Comparison of ENCODE assay signal across 1 fruit fly cellular context in genomic region chr2L:3555408-3556058, dm6.
TF ChIP-seq lines count a peak whose summit lies in the region.

No protein-coding gene starts in this region.

TF ChIP-seq in whole organism, embryonic, 481 proteins besides CTCF, POLR2A, EP300 and RAD21 (continued from another document):
- TF ChIP-seq CG6813 (GFP tag; optimal IDR thresholded peaks at IDR 0.05; lab: Kevin White, UChicago) (peak; percentile 42), Chrac-16 (GFP tag; optimal IDR thresholded peaks at IDR 0.05; lab: Kevin White, UChicago) (peak; percentile 15), CG4424 (GFP tag; optimal IDR thresholded peaks at IDR 0.05; lab: Kevin White, UChicago) (peak; percentile 50), sens-2 (GFP tag; IDR thresholded peaks at IDR 0.05; lab: Robert Waterston, UW) (0 out of 2 replicates have a peak, but pooled peaks have one; percentile 13), Gsc (GFP tag; IDR thresholded peaks at IDR 0.05; lab: Robert Waterston, UW) (no peak), bsh (GFP tag; optimal IDR thresholded peaks at IDR 0.05; lab: Kevin White, UChicago) (peak in 1 of 2 experiments; percentile 43), CG33557 (GFP tag; optimal IDR thresholded peaks at IDR 0.05; lab: Kevin White, UChicago) (peak; percentile 54), dmrt11E (tag; optimal IDR thresholded peaks at IDR 0.05; lab: Kevin White, UChicago) (peak; percentile 65), CG32772 (GFP tag; IDR thresholded peaks at IDR 0.05; lab: Robert Waterston, UW) (0 out of 2 replicates have a peak, but pooled peaks have one; percentile 23), pfk (GFP tag; optimal IDR thresholded peaks at IDR 0.05; lab: Kevin White, UChicago) (no peak), jumu (GFP tag; optimal IDR thresholded peaks at IDR 0.05; lab: Kevin White, UChicago) (no peak), cato (GFP tag; optimal IDR thresholded peaks at IDR 0.05; lab: Kevin White, UChicago; ENCODE audit: borderline replicate concordance) (peak; percentile 7), CG6689 (GFP tag; IDR thresholded peaks at IDR 0.05; lab: Robert Waterston, UW) (peak; percentile 59; the same call in 1 of the 2 replicates), amos (GFP tag; IDR thresholded peaks at IDR 0.05; lab: Robert Waterston, UW; ENCODE audit: partially characterized antibody) (peak; percentile 26; the same call in 1 of the 2 replicates), zfh1 (GFP tag; IDR thresholded peaks at IDR 0.05; lab: Robert Waterston, UW) (peak; percentile 58; the same call in 2 of the 3 replicates), CG8388 (GFP tag; optimal IDR thresholded peaks at IDR 0.05; lab: Kevin White, UChicago) (peak; percentile 38), CG15073 (GFP tag; optimal IDR thresholded peaks at IDR 0.05; lab: Kevin White, UChicago) (no peak), Awh (GFP tag; IDR thresholded peaks at IDR 0.05; lab: Robert Waterston, UW) (peak; percentile 43; the same call in 1 of the 2 replicates), sna (GFP tag; IDR thresholded peaks at IDR 0.05; lab: Robert Waterston, UW; ENCODE audit: partially characterized antibody) (0 out of 2 replicates have a peak, but pooled peaks have one; percentile 25), cas (GFP tag; IDR thresholded peaks at IDR 0.05; lab: Robert Waterston, UW) (no peak), gem (tag; optimal IDR thresholded peaks at IDR 0.05; lab: Kevin White, UChicago) (peak; percentile 50), CG1233 (GFP tag; optimal IDR thresholded peaks at IDR 0.05; lab: Kevin White, UChicago) (peak; percentile 27), fd96Cb (tag; optimal IDR thresholded peaks at IDR 0.05; lab: Kevin White, UChicago) (peak; percentile 7), sob (GFP tag; IDR thresholded peaks at IDR 0.05; lab: Robert Waterston, UW) (peak; percentile 58; the same call in 1 of the 2 replicates), ro (GFP tag; IDR thresholded peaks at IDR 0.05; lab: Robert Waterston, UW) (no peak), CG2202 (tag; optimal IDR thresholded peaks at IDR 0.05; lab: Kevin White, UChicago) (peak; percentile 6), D19A (tag; optimal IDR thresholded peaks at IDR 0.05; lab: Kevin White, UChicago) (peak; percentile 21), CG12391 (tag; optimal IDR thresholded peaks at IDR 0.05; lab: Kevin White, UChicago) (peak; percentile 24), CG2129 (GFP tag; IDR thresholded peaks at IDR 0.05; lab: Robert Waterston, UW; ENCODE audit: partially characterized antibody) (peak; percentile 42; the same call in 1 of the 2 replicates), Sox102F (GFP tag; optimal IDR thresholded peaks at IDR 0.05; lab: Kevin White, UChicago) (peak; percentile 23), CG16863 (GFP tag; optimal IDR thresholded peaks at IDR 0.05; lab: Kevin White, UChicago) (no peak), CG15696 (tag; optimal IDR thresholded peaks at IDR 0.05; lab: Kevin White, UChicago) (peak; percentile 79), onecut (GFP tag; IDR thresholded peaks at IDR 0.05; lab: Robert Waterston, UW) (0 out of 2 replicates have a peak, but pooled peaks have one; percentile 5), CG1024 (GFP tag; IDR thresholded peaks at IDR 0.05; lab: Robert Waterston, UW) (no peak), Dll (GFP tag; IDR thresholded peaks at IDR 0.05; lab: Robert Waterston, UW; ENCODE audit: partially characterized antibody) (peak; percentile 74), CG1603 (tag; optimal IDR thresholded peaks at IDR 0.05; lab: Kevin White, UChicago) (peak; percentile 10), unc-4 (GFP tag; IDR thresholded peaks at IDR 0.05; lab: Robert Waterston, UW; ENCODE audit: partially characterized antibody) (no peak), CG17361 (GFP tag; IDR thresholded peaks at IDR 0.05; lab: Robert Waterston, UW) (peak; percentile 19; the same call in 1 of the 3 replicates), CG6272 (GFP tag; IDR thresholded peaks at IDR 0.05; lab: Robert Waterston, UW) (peak; percentile 44; the same call in 1 of the 2 replicates), ac (GFP tag; optimal IDR thresholded peaks at IDR 0.05; lab: Kevin White, UChicago) (no peak), Blimp-1 (GFP tag; optimal IDR thresholded peaks at IDR 0.05; lab: Kevin White, UChicago) (peak; percentile 60), CG7556 (GFP tag; optimal IDR thresholded peaks at IDR 0.05; lab: Kevin White, UChicago) (no peak), HLH3B (GFP tag; IDR thresholded peaks at IDR 0.05; lab: Robert Waterston, UW) (no peak), CG3847 (GFP tag; IDR thresholded peaks at IDR 0.05; lab: Robert Waterston, UW) (no peak), CG15601 (tag; optimal IDR thresholded peaks at IDR 0.05; lab: Kevin White, UChicago) (peak; percentile 13), slbo (GFP tag; IDR thresholded peaks at IDR 0.05; lab: Robert Waterston, UW) (no peak), ara (GFP tag; IDR thresholded peaks at IDR 0.05; lab: Robert Waterston, UW) (peak; percentile 79), CG17829 (tag; optimal IDR thresholded peaks at IDR 0.05; lab: Kevin White, UChicago) (peak; percentile 37), B-H2 (GFP tag; optimal IDR thresholded peaks at IDR 0.05; lab: Kevin White, UChicago) (no peak), sens (GFP tag; lab: Kevin White, UChicago) (peak; percentile 87), Dbx (GFP tag; IDR thresholded peaks at IDR 0.05; lab: Robert Waterston, UW) (no peak), CG10979 (tag; optimal IDR thresholded peaks at IDR 0.05; lab: Kevin White, UChicago) (peak; percentile 55), Stat92E (GFP tag; optimal IDR thresholded peaks at IDR 0.05; lab: Kevin White, UChicago) (peak in 1 of 3 experiments; percentile 50), Med (GFP tag; lab: Kevin White, UChicago) (peak; percentile 50), CG7357 (GFP tag; IDR thresholded peaks at IDR 0.05; lab: Robert Waterston, UW) (0 out of 3 replicates have a peak, but pooled peaks have one; percentile 14), CG30020 (tag; optimal IDR thresholded peaks at IDR 0.05; lab: Kevin White, UChicago) (no peak), CG17328 (GFP tag; IDR thresholded peaks at IDR 0.05; lab: Robert Waterston, UW) (0 out of 2 replicates have a peak, but pooled peaks have one; percentile 34), CG16813 (GFP tag; IDR thresholded peaks at IDR 0.05; lab: Robert Waterston, UW; ENCODE audit: partially characterized antibody) (peak; percentile 59), CG13296 (GFP tag; optimal IDR thresholded peaks at IDR 0.05; lab: Kevin White, UChicago) (no peak), CG14710 (tag; optimal IDR thresholded peaks at IDR 0.05; lab: Kevin White, UChicago) (peak; percentile 57), Scr (GFP tag; IDR thresholded peaks at IDR 0.05; lab: Robert Waterston, UW; ENCODE audit: partially characterized antibody) (peak; percentile 64), CG10267 (tag; optimal IDR thresholded peaks at IDR 0.05; lab: Kevin White, UChicago) (peak; percentile 35), Hr78 (GFP tag; optimal IDR thresholded peaks at IDR 0.05; lab: Kevin White, UChicago) (peak in 1 of 2 experiments; percentile 88), Spps (tag; optimal IDR thresholded peaks at IDR 0.05; lab: Kevin White, UChicago) (peak; percentile 32), phol (tag; optimal IDR thresholded peaks at IDR 0.05; lab: Kevin White, UChicago) (peak; percentile 48), CG7839 (tag; optimal IDR thresholded peaks at IDR 0.05; lab: Kevin White, UChicago) (peak; percentile 29), BEAF-32 (GFP tag; optimal IDR thresholded peaks at IDR 0.05; lab: Kevin White, UChicago) (peak; percentile 56), usp (GFP tag; optimal IDR thresholded peaks at IDR 0.05; lab: Kevin White, UChicago) (no peak), unpg (GFP tag; optimal IDR thresholded peaks at IDR 0.05; lab: Kevin White, UChicago) (peak; percentile 12), Optix (GFP tag; IDR thresholded peaks at IDR 0.05; lab: Robert Waterston, UW) (peak; percentile 51; the same call in 1 of the 3 replicates), nmo (GFP tag; optimal IDR thresholded peaks at IDR 0.05; lab: Kevin White, UChicago) (peak; percentile 15), Oaz (GFP tag; IDR thresholded peaks at IDR 0.05; lab: Robert Waterston, UW) (no peak), vvl (GFP tag; IDR thresholded peaks at IDR 0.05; lab: Robert Waterston, UW) (0 out of 2 replicates have a peak, but pooled peaks have one; percentile 16), Hr51 (GFP tag; optimal IDR thresholded peaks at IDR 0.05; lab: Kevin White, UChicago) (no peak), CG14667 (GFP tag; IDR thresholded peaks at IDR 0.05; lab: Robert Waterston, UW) (0 out of 2 replicates have a peak, but pooled peaks have one; percentile 17), row (GFP tag; IDR thresholded peaks at IDR 0.05; lab: Robert Waterston, UW) (peak; percentile 60), psq (GFP tag; optimal IDR thresholded peaks at IDR 0.05; lab: Kevin White, UChicago) (no peak), gce (GFP tag; IDR thresholded peaks at IDR 0.05; lab: Robert Waterston, UW) (0 out of 3 replicates have a peak, but pooled peaks have one; percentile 29), CG13624 (GFP tag; optimal IDR thresholded peaks at IDR 0.05; lab: Kevin White, UChicago) (no peak), prd (optimal IDR thresholded peaks at IDR 0.05; lab: Kevin White, UChicago) (no peak), prd (GFP tag; IDR thresholded peaks at IDR 0.05; lab: Robert Waterston, UW) (peak; percentile 75), Tbp (GFP tag; optimal IDR thresholded peaks at IDR 0.05; lab: Kevin White, UChicago) (no peak), HLH4C (GFP tag; IDR thresholded peaks at IDR 0.05; lab: Robert Waterston, UW; ENCODE audit: partially characterized antibody) (no peak), Oli (tag; optimal IDR thresholded peaks at IDR 0.05; lab: Kevin White, UChicago) (no peak), CG9727 (GFP tag; optimal IDR thresholded peaks at IDR 0.05; lab: Kevin White, UChicago) (peak; percentile 14), CG10959 (GFP tag; IDR thresholded peaks at IDR 0.05; lab: Robert Waterston, UW) (peak; percentile 59; the same call in 1 of the 2 replicates), pnt (GFP tag; optimal IDR thresholded peaks at IDR 0.05; lab: Kevin White, UChicago) (no peak), CG13424 (tag; optimal IDR thresholded peaks at IDR 0.05; lab: Kevin White, UChicago) (peak; percentile 16), ci (GFP tag; IDR thresholded peaks at IDR 0.05; lab: Robert Waterston, UW) (0 out of 3 replicates have a peak, but pooled peaks have one; percentile 20), CG17359 (tag; optimal IDR thresholded peaks at IDR 0.05; lab: Kevin White, UChicago) (peak; percentile 9), CG14441 (GFP tag; IDR thresholded peaks at IDR 0.05; lab: Robert Waterston, UW) (no peak), lov (optimal IDR thresholded peaks at IDR 0.05; lab: Kevin White, UChicago) (no peak), lov (GFP tag; IDR thresholded peaks at IDR 0.05; lab: Robert Waterston, UW) (peak; percentile 78; the same call in 2 of the 3 replicates), CG32767 (GFP tag; IDR thresholded peaks at IDR 0.05; lab: Robert Waterston, UW) (0 out of 2 replicates have a peak, but pooled peaks have one; percentile 17), zen (tag; optimal IDR thresholded peaks at IDR 0.05; lab: Kevin White, UChicago) (peak; percentile 17), CG2875 (GFP tag; optimal IDR thresholded peaks at IDR 0.05; lab: Kevin White, UChicago) (no peak), CG2712 (tag; optimal IDR thresholded peaks at IDR 0.05; lab: Kevin White, UChicago) (peak; percentile 59), CG18262 (tag; optimal IDR thresholded peaks at IDR 0.05; lab: Kevin White, UChicago) (peak; percentile 45), CG31441 (GFP tag; IDR thresholded peaks at IDR 0.05; lab: Robert Waterston, UW) (peak; percentile 40; the same call in 1 of the 2 replicates), CG11504 (tag; optimal IDR thresholded peaks at IDR 0.05; lab: Kevin White, UChicago) (peak; percentile 32), CG8359 (GFP tag; optimal IDR thresholded peaks at IDR 0.05; lab: Kevin White, UChicago; ENCODE audit: borderline replicate concordance) (peak; percentile 36)
TF ChIP-seq in whole organism, embryonic: peak in this region for 89.
